Fruit fly (Drosophila melanogaster) whole organism, wandering third instar larva: ENCODE measurements around the gene CG14435.

Experiments
- Dfd ChIP-seq: fragments of >200 bp; optimal IDR thresholded peaks from 2 replicates; lab custom pipeline; 2017; ENCODE audit warnings: missing biosample characterization, missing genetic modification characterization
- HLH106 ChIP-seq: fragments of 200-800 bp; optimal IDR thresholded peaks from 3 replicates; lab custom pipeline; 2019; ENCODE audit warnings: missing biosample characterization, mild to moderate bottlenecking, missing genetic modification characterization, moderate library complexity
- Jra ChIP-seq: sonication (Bioruptor generic); optimal IDR thresholded peaks from 2 replicates; lab custom pipeline; 2016; ENCODE audit warnings: missing biosample characterization, missing genetic modification characterization
- N ChIP-seq: fragments of >200 bp; optimal IDR thresholded peaks from 2 replicates; lab custom pipeline; 2018; ENCODE audit warnings: missing biosample characterization, missing external identifiers, missing genetic modification characterization
- dl ChIP-seq, 2 experiments: fragments of 175-275, 200-275 bp in 1 of 2; fragments of 200-275 bp in 1 of 2; sonication (Bioruptor generic); optimal IDR thresholded peaks; lab custom pipeline; 2018; ENCODE audit warnings: mild to moderate bottlenecking in 2 of 2, missing biosample characterization in 2 of 2, missing genetic modification characterization in 2 of 2, moderate library complexity in 2 of 2; ENCODE audit not compliant: partially characterized antibody in 2 of 2, insufficient read depth in 1 of 2
- dmrt93B ChIP-seq: fragments of 200-800 bp; sonication (Bioruptor generic); optimal IDR thresholded peaks from 2 replicates; lab custom pipeline; 2018; ENCODE audit warnings: missing biosample characterization, mild to moderate bottlenecking, missing genetic modification characterization
- fru ChIP-seq: fragments of 200-800 bp; sonication (Bioruptor generic); optimal IDR thresholded peaks from 3 replicates; lab custom pipeline; 2016; ENCODE audit warnings: missing biosample characterization, mild to moderate bottlenecking, missing genetic modification characterization
- h ChIP-seq: fragments of 200-800 bp; sonication (Bioruptor generic); optimal IDR thresholded peaks from 3 replicates; lab custom pipeline; 2016; ENCODE audit warnings: missing biosample characterization, mild to moderate bottlenecking, missing genetic modification characterization
- jim ChIP-seq: fragments of 175-275, 200-325 bp; sonication (Bioruptor generic); optimal IDR thresholded peaks from 2 replicates; lab custom pipeline; 2016; ENCODE audit warnings: missing biosample characterization, mild to moderate bottlenecking, missing genetic modification characterization
- lola ChIP-seq: fragments of >200 bp; optimal IDR thresholded peaks from 2 replicates; lab custom pipeline; 2017; ENCODE audit warnings: missing biosample characterization, missing genetic modification characterization
- rgr ChIP-seq: fragments of 200-800 bp; sonication (Bioruptor generic); optimal IDR thresholded peaks from 3 replicates; lab custom pipeline; 2016; ENCODE audit warnings: missing biosample characterization, mild to moderate bottlenecking, missing genetic modification characterization
- tai ChIP-seq: sonication (Bioruptor generic); optimal IDR thresholded peaks from 2 replicates; lab custom pipeline; 2016; ENCODE audit warnings: missing biosample characterization, missing genetic modification characterization

DNA sequence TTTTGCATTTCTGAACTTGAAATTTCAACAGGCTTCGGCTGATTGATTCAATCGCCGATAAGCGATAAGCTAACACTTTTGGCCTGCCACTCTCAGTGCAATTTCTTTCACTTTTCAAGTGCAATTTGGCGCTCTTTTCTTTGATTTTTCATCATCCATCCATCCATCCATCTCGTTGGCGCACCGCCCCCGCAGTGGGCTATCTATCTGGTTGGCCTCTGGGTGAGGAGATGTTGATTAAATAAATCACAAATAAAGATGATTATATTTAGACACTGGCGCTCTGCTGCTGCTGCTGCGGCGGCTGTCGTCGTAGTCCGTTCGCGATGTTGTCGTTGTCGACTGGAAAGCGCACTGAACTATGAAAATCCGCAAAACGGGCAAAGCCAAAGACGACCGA lies 52.8 kb downstream of the CG14435 start:
- TF ChIP-seq lola (GFP tag; lab: Kevin White, UChicago) (no peak), fru (GFP tag; lab: Kevin White, UChicago) (no peak), Jra (GFP tag; lab: Kevin White, UChicago) (no peak), rgr (no peak), N (GFP tag; lab: Kevin White, UChicago) (no peak), jim (GFP tag; lab: Kevin White, UChicago) (no peak), Dfd (no peak), tai (GFP tag; lab: Kevin White, UChicago) (no peak), dmrt93B (GFP tag; lab: Kevin White, UChicago) (no peak), HLH106 (tag; lab: Kevin White, UChicago) (no peak), dl (GFP tag; optimal IDR thresholded peaks at IDR 0.05; lab: Kevin White, UChicago; ENCODE audit: insufficient read depth in 1 of 2, partially characterized antibody in 2 of 2) (no peak), h (GFP tag; lab: Kevin White, UChicago) (no peak)
